Fruit fly (Drosophila melanogaster): ENCODE data around the gene CG1806.

The CG1806 gene

DNA sequence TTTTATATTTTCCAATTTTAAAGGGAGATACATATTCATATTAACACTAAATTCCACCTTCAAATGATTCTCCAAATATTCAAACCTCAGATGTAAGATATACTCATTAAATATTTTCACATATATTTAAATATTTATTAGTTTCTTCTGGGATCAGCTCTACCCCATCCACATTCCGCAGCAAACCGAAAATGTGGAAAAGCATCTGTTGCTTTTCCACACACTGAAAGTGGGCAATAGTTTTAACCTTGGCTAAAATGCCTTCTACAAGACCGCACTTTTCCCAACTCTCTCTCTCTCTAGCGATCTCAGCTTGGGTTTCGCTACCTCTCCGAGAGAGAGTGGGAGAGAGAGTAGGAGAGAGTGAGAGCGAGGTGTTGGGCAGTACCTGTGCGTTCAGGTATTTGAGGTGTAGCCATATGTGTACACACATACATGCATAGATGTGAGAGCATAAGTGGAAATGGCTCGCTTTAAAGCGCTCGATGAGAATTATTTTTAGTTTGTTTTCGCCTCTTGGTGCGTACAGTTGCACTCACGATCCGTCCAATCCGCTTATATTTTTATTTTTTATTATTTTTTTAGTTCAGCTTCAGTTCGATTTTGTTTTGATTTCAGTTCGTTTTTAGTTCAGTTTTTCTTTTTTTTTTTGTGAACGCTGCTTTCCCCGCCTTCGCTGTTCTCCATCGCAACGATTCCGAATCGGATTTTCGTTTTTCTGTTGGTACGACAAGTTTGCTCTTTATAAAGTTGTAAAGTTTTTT, at the start of gene CG1806 (continued):
- TF ChIP-seq onecut (GFP tag; IDR thresholded peaks at IDR 0.05) = 0 out of 2 replicates have a peak, but pooled peaks have one; percentile 4
- no peak for TF ChIP-seq p53 (GFP tag; optimal IDR thresholded peaks at IDR 0.05)
- peak; percentile 24 for TF ChIP-seq CG12071 (GFP tag; optimal IDR thresholded peaks at IDR 0.05)
- TF ChIP-seq cas (GFP tag; IDR thresholded peaks at IDR 0.05) = 0 out of 2 replicates have a peak, but pooled peaks have one; percentile 13
- TF ChIP-seq hb (GFP tag; IDR thresholded peaks at IDR 0.05; ENCODE audit: partially characterized antibody) = no peak
- TF ChIP-seq mirr (GFP tag; optimal IDR thresholded peaks at IDR 0.05) = peak; percentile 8
- TF ChIP-seq odd (GFP tag; optimal IDR thresholded peaks at IDR 0.05) = no peak
- no peak for TF ChIP-seq CG6654 (GFP tag; optimal IDR thresholded peaks at IDR 0.05)
- no peak for TF ChIP-seq CG6791 (GFP tag; IDR thresholded peaks at IDR 0.05; ENCODE audit: partially characterized antibody)
- TF ChIP-seq Hey (tag; optimal IDR thresholded peaks at IDR 0.05) = no peak
- no peak for TF ChIP-seq Optix (GFP tag; IDR thresholded peaks at IDR 0.05)
- no peak for TF ChIP-seq pan (optimal IDR thresholded peaks at IDR 0.05)
- peak in 1 of 2 experiments; percentile 18 for TF ChIP-seq pan (GFP tag; optimal IDR thresholded peaks at IDR 0.05 in 1 of 2, IDR thresholded peaks at IDR 0.05 in 1 of 2)
- TF ChIP-seq fd102C (GFP tag; optimal IDR thresholded peaks at IDR 0.05) = no peak
- peak; percentile 62; the same call in 1 of the 3 replicates for TF ChIP-seq z (GFP tag; IDR thresholded peaks at IDR 0.05)
- TF ChIP-seq ttk (GFP tag; IDR thresholded peaks at IDR 0.05) = no peak
- TF ChIP-seq lbe (GFP tag; optimal IDR thresholded peaks at IDR 0.05) = peak; percentile 58
- peak; percentile 30; the same call in 1 of the 2 replicates for TF ChIP-seq wdn (GFP tag; IDR thresholded peaks at IDR 0.05)
- no peak for TF ChIP-seq CG14860 (GFP tag; IDR thresholded peaks at IDR 0.05; ENCODE audit: partially characterized antibody)
- TF ChIP-seq oc (tag; optimal IDR thresholded peaks at IDR 0.05) = no peak
- TF ChIP-seq CG6254 (GFP tag; optimal IDR thresholded peaks at IDR 0.05) = peak; percentile 34
- no peak for TF ChIP-seq CG1603 (tag; optimal IDR thresholded peaks at IDR 0.05)
- peak; percentile 54 for TF ChIP-seq gro (GFP tag; optimal IDR thresholded peaks at IDR 0.05)
- peak; percentile 55 for TF ChIP-seq HLHmδ (GFP tag; optimal IDR thresholded peaks at IDR 0.05)
- TF ChIP-seq CG12942 (GFP tag; optimal IDR thresholded peaks at IDR 0.05) = no peak
- TF ChIP-seq dpn (GFP tag; optimal IDR thresholded peaks at IDR 0.05) = no peak
- TF ChIP-seq bsh (GFP tag; optimal IDR thresholded peaks at IDR 0.05) = peak in 1 of 2 experiments; percentile 33
- no peak for TF ChIP-seq CG2889 (GFP tag; IDR thresholded peaks at IDR 0.05)
- TF ChIP-seq CG10147 (GFP tag; optimal IDR thresholded peaks at IDR 0.05) = no peak
- peak; percentile 68 for TF ChIP-seq sqz (GFP tag; optimal IDR thresholded peaks at IDR 0.05)
- TF ChIP-seq CG9215 (GFP tag; IDR thresholded peaks at IDR 0.05) = no peak
- no peak for TF ChIP-seq CG7928 (GFP tag; optimal IDR thresholded peaks at IDR 0.05)
- TF ChIP-seq CG4617 (GFP tag; optimal IDR thresholded peaks at IDR 0.05; ENCODE audit: borderline replicate concordance) = no peak
- TF ChIP-seq PHDP (tag; optimal IDR thresholded peaks at IDR 0.05) = no peak
- TF ChIP-seq CG11695 (GFP tag; IDR thresholded peaks at IDR 0.05) = no peak
- no peak for TF ChIP-seq abd-A (tag; optimal IDR thresholded peaks at IDR 0.05)
- TF ChIP-seq Bgb (GFP tag; IDR thresholded peaks at IDR 0.05; ENCODE audit: partially characterized antibody) = no peak
- TF ChIP-seq Deaf1 (tag; optimal IDR thresholded peaks at IDR 0.05) = peak; percentile 26
- TF ChIP-seq hkb (optimal IDR thresholded peaks at IDR 0.05) = no peak
- peak; percentile 53; the same call in 1 of the 2 replicates for TF ChIP-seq hkb (GFP tag; IDR thresholded peaks at IDR 0.05)
- no peak for TF ChIP-seq CG7963 (GFP tag; IDR thresholded peaks at IDR 0.05; ENCODE audit: partially characterized antibody)
- TF ChIP-seq bcd (GFP tag; optimal IDR thresholded peaks at IDR 0.05) = no peak
- 0 out of 3 replicates have a peak, but pooled peaks have one; percentile 20 for TF ChIP-seq CG34422 (GFP tag; IDR thresholded peaks at IDR 0.05)
- TF ChIP-seq CG3847 (GFP tag; IDR thresholded peaks at IDR 0.05) = no peak
- no peak for TF ChIP-seq Gsc (GFP tag; IDR thresholded peaks at IDR 0.05)
